Fruit fly (Drosophila melanogaster): ENCODE results near the gene CG9705.
A peak's percentile ranks its signal among the peaks of the same experiment; 100 is the strongest.

CG9705 gene

dm6 chr3L:16755189-16755588 lies 24.7 kb upstream of the CG9705 start, which contains the start of gene CG42852:
Gene CG42852, plus strand, starts transcription at chr3L:16755489.
- TF ChIP-seq pan (optimal IDR thresholded peaks at IDR 0.05), result no peak
- TF ChIP-seq CG8478 (optimal IDR thresholded peaks at IDR 0.05), result no peak
- no peak for TF ChIP-seq psq (optimal IDR thresholded peaks at IDR 0.05)
- no peak for TF ChIP-seq Dll (optimal IDR thresholded peaks at IDR 0.05)
- TF ChIP-seq usp (GFP tag; optimal IDR thresholded peaks at IDR 0.05), result no peak
- TF ChIP-seq EcR (GFP tag; optimal IDR thresholded peaks at IDR 0.05), result no peak

dm6 chr3L:16758504-16759109 lies 21.3 kb upstream of the CG9705 start:
- TF ChIP-seq EcR (GFP tag; optimal IDR thresholded peaks at IDR 0.05) (no peak), usp (GFP tag; optimal IDR thresholded peaks at IDR 0.05) (no peak), psq (optimal IDR thresholded peaks at IDR 0.05) (no peak), CG8478 (optimal IDR thresholded peaks at IDR 0.05) (no peak), Dll (optimal IDR thresholded peaks at IDR 0.05) (no peak), pan (optimal IDR thresholded peaks at IDR 0.05) (no peak)

- no peak for TF ChIP-seq pan (optimal IDR thresholded peaks at IDR 0.05)
- TF ChIP-seq psq (optimal IDR thresholded peaks at IDR 0.05), result no peak
- TF ChIP-seq EcR (GFP tag; optimal IDR thresholded peaks at IDR 0.05), result no peak
- no peak for TF ChIP-seq Dll (optimal IDR thresholded peaks at IDR 0.05)
- TF ChIP-seq CG8478 (optimal IDR thresholded peaks at IDR 0.05), result no peak
- no peak for TF ChIP-seq usp (GFP tag; optimal IDR thresholded peaks at IDR 0.05)
Measured at dm6 chr3L:16759483-16759882, 20.4 kb upstream of the CG9705 start.

DNA sequence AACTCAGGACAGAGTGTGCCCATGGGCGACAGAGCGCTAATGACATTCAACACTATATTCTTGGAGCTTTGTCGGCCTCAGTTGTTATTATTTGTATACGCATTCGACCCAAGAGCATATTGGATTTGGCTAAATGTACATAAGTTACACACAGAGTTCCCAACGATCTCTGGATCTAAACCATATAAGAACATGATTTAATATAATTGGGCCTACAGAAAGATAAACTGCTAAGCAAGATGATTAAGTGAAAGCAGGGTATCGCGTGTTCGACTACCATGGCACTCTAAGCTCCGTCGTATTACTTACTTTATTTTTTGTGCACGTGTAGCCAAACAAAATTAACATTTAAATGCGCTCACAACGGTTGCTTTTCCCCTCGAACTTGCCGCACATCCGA lies 19.6 kb upstream of the CG9705 start:
- TF ChIP-seq EcR (GFP tag; optimal IDR thresholded peaks at IDR 0.05), result no peak
- no peak for TF ChIP-seq pan (optimal IDR thresholded peaks at IDR 0.05)
- TF ChIP-seq usp (GFP tag; optimal IDR thresholded peaks at IDR 0.05), result no peak
- no peak for TF ChIP-seq Dll (optimal IDR thresholded peaks at IDR 0.05)
- TF ChIP-seq psq (optimal IDR thresholded peaks at IDR 0.05), result no peak
- no peak for TF ChIP-seq CG8478 (optimal IDR thresholded peaks at IDR 0.05)

- TF ChIP-seq Dll (optimal IDR thresholded peaks at IDR 0.05), result no peak
- TF ChIP-seq EcR (GFP tag; optimal IDR thresholded peaks at IDR 0.05), result peak in 1 of 2 experiments; percentile 64
- no peak for TF ChIP-seq usp (GFP tag; optimal IDR thresholded peaks at IDR 0.05)
- TF ChIP-seq psq (optimal IDR thresholded peaks at IDR 0.05), result no peak
- no peak for TF ChIP-seq CG8478 (optimal IDR thresholded peaks at IDR 0.05)
- TF ChIP-seq pan (optimal IDR thresholded peaks at IDR 0.05), result no peak
Measured at dm6 chr3L:16762203-16762997, 17.5 kb upstream of the CG9705 start.

dm6 chr3L:16765647-16766628 lies 14.0 kb upstream of the CG9705 start, which contains the start of gene Nrt:
Gene Nrt, plus strand, starts transcription at chr3L:16766072.
- no peak for TF ChIP-seq EcR (GFP tag; optimal IDR thresholded peaks at IDR 0.05)
- TF ChIP-seq pan (optimal IDR thresholded peaks at IDR 0.05), result no peak
- TF ChIP-seq CG8478 (optimal IDR thresholded peaks at IDR 0.05), result no peak
- TF ChIP-seq Dll (optimal IDR thresholded peaks at IDR 0.05), result no peak
- TF ChIP-seq usp (GFP tag; optimal IDR thresholded peaks at IDR 0.05), result no peak
- no peak for TF ChIP-seq psq (optimal IDR thresholded peaks at IDR 0.05)

DNA sequence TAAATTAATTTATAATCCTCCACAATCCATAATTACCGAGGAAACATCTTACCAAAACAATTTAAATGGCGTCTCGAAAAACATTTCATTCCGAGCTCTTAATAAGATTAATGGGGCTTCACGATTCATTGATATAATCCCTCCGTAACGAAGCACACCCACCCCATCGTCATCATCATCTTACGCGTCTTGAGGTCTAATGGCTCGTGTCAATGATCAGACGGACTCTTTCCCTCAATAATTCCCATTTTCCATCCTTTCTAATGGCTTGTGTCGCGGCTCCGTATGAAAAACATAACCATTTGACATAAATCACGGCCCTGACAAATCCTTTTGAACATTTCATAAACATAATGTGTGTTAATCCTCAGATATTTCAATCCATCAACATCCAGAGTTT lies 13.0 kb upstream of the CG9705 start:
- TF ChIP-seq CG8478 (optimal IDR thresholded peaks at IDR 0.05) (no peak), psq (optimal IDR thresholded peaks at IDR 0.05) (no peak), pan (optimal IDR thresholded peaks at IDR 0.05) (no peak), usp (GFP tag; optimal IDR thresholded peaks at IDR 0.05) (no peak), EcR (GFP tag; optimal IDR thresholded peaks at IDR 0.05) (no peak), Dll (optimal IDR thresholded peaks at IDR 0.05) (no peak)

DNA sequence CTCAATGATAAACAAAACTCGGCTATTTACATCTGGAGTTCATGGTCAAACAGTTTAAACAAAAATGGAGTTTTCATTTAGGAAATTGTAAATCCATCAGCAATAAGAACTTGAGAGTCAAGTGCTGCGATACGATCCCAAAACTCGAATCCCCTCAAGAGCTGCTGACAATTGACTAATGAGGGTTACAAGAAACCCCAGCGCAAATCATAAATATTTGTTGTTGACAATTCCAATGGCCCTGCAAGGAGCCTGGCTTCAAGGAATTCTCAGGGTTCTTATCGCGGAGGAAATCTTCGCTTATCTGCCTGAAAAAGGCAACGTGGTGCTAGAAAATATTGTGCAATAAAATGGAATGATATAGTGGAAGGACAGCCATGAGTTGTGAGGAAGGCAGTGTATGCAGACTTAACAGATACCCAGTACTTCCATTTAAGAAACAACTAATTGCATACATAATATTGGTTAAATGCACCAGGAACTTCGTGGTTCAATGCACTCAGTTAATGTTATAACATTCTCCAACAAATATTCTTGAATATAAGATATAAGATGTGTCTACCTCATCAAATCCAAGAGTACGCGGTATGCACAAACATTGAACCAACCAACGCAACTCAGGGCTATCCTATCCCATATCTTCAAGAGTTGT lies 11.8 kb upstream of the CG9705 start:
- TF ChIP-seq psq (optimal IDR thresholded peaks at IDR 0.05) (no peak), Dll (optimal IDR thresholded peaks at IDR 0.05) (no peak), EcR (GFP tag; optimal IDR thresholded peaks at IDR 0.05) (no peak), CG8478 (optimal IDR thresholded peaks at IDR 0.05) (no peak), usp (GFP tag; optimal IDR thresholded peaks at IDR 0.05) (no peak)

DNA sequence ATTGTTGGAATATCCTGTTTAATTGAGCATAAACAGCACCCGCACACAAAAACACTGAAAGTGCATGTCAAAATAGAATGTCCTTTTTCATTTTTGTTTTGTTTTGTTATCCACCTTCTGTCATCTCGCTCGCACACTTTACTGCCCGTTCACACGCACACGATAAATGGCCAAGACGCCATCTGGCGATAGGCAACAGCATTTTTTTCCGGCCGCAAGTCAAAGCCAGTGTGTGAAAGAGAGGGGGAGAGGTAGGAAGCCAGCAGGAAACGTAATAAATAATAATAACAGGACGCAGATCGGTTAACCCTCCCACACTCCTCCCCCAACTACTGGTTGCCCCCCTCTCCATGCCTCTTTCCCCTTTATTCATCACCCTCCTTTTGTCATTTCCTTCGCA lies 10.0 kb upstream of the CG9705 start:
- TF ChIP-seq Dll (optimal IDR thresholded peaks at IDR 0.05) (no peak), pan (optimal IDR thresholded peaks at IDR 0.05) (no peak), usp (GFP tag; optimal IDR thresholded peaks at IDR 0.05) (no peak), psq (optimal IDR thresholded peaks at IDR 0.05) (no peak), CG8478 (optimal IDR thresholded peaks at IDR 0.05) (no peak)

DNA sequence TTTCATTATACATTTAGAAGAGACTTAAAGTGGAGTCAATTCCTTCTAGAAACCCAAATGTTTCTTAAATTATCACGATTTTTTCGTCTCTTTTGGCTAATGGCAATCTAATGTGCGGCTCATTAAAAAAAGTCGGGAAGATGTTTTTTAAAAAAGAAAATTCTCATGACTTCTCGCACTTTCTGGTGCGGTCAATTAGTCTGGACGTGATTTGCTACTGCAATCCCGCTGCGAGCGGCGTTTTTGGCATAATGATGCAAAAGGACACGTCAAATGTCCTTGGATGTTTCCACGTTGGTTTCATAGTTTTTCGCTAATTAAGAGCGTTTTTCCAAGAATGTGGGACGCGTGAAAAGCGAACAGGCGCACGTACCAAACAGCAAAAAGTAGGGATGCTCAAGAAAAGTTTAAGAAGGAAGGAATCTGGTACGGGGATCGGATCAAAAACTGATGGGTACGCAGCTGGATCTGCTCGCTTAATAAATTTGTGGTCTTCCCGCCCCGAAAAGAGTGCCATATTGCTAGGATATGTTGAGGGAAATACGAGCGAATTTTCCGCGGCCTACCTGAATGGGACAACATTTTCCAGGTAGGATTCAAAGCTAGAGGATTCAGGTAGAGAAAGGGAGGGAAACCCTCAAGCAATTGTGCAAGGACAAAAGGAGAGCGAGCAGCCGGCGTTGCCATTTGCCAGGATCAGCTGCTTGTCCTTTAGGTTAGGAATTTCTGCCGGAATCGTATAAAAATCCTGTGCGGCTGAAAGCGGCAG lies 7.0 kb upstream of the CG9705 start:
- TF ChIP-seq usp (GFP tag; optimal IDR thresholded peaks at IDR 0.05) (no peak), pan (optimal IDR thresholded peaks at IDR 0.05) (no peak), psq (optimal IDR thresholded peaks at IDR 0.05) (no peak)

Data from whole organism.